Fruit fly (Drosophila melanogaster): ENCODE results near the gene Scsalpha1.

The Scsalpha1 gene

dm6 chr3L:3797681-3798080 is 16.3 kb upstream of the Scsalpha1 start (continued):
- TF ChIP-seq CG8290 (GFP tag; optimal IDR thresholded peaks at IDR 0.05) (no peak), CG8290 (tag; optimal IDR thresholded peaks at IDR 0.05) (peak in 1 of 2 experiments; percentile 59), amos (GFP tag; IDR thresholded peaks at IDR 0.05; ENCODE audit: partially characterized antibody) (no peak), Meics (GFP tag; optimal IDR thresholded peaks at IDR 0.05) (no peak), CG10462 (GFP tag; optimal IDR thresholded peaks at IDR 0.05) (no peak), tx (GFP tag; optimal IDR thresholded peaks at IDR 0.05) (no peak), CG3726 (GFP tag; IDR thresholded peaks at IDR 0.05) (no peak), CG34422 (GFP tag; IDR thresholded peaks at IDR 0.05) (no peak), Dip3 (GFP tag; optimal IDR thresholded peaks at IDR 0.05) (no peak), maf-S (GFP tag; optimal IDR thresholded peaks at IDR 0.05) (no peak), inv (GFP tag; IDR thresholded peaks at IDR 0.05; ENCODE audit: partially characterized antibody) (no peak), CG6765 (GFP tag; optimal IDR thresholded peaks at IDR 0.05) (no peak), CG13624 (GFP tag; optimal IDR thresholded peaks at IDR 0.05) (no peak), CG15011 (GFP tag; optimal IDR thresholded peaks at IDR 0.05) (no peak), Rfx (GFP tag; IDR thresholded peaks at IDR 0.05) (0 out of 2 replicates have a peak, but pooled peaks have one; percentile 12), otp (GFP tag; IDR thresholded peaks at IDR 0.05) (no peak), sisA (GFP tag; IDR thresholded peaks at IDR 0.05) (no peak), Abd-B (GFP tag; optimal IDR thresholded peaks at IDR 0.05) (peak; percentile 9), seq (GFP tag; IDR thresholded peaks at IDR 0.05) (0 out of 2 replicates have a peak, but pooled peaks have one; percentile 25), CG18599 (GFP tag; optimal IDR thresholded peaks at IDR 0.05) (peak; percentile 3), p53 (GFP tag; optimal IDR thresholded peaks at IDR 0.05) (no peak), H15 (GFP tag; IDR thresholded peaks at IDR 0.05) (no peak), Dp (GFP tag; optimal IDR thresholded peaks at IDR 0.05) (no peak), vvl (GFP tag; IDR thresholded peaks at IDR 0.05) (peak; percentile 45; the same call in 1 of the 2 replicates), aop (GFP tag; IDR thresholded peaks at IDR 0.05) (no peak), CG11504 (tag; optimal IDR thresholded peaks at IDR 0.05) (peak; percentile 11), CG10267 (tag; optimal IDR thresholded peaks at IDR 0.05) (no peak), NfI (GFP tag; optimal IDR thresholded peaks at IDR 0.05) (peak; percentile 18), gem (tag; optimal IDR thresholded peaks at IDR 0.05) (peak; percentile 22), Mrtf (GFP tag; IDR thresholded peaks at IDR 0.05) (no peak), D19B (GFP tag; optimal IDR thresholded peaks at IDR 0.05) (no peak), CG8359 (GFP tag; optimal IDR thresholded peaks at IDR 0.05; ENCODE audit: borderline replicate concordance) (no peak), zen (tag; optimal IDR thresholded peaks at IDR 0.05) (no peak), Eip74EF (GFP tag; optimal IDR thresholded peaks at IDR 0.05) (no peak), pfk (GFP tag; optimal IDR thresholded peaks at IDR 0.05) (no peak), ewg (GFP tag; optimal IDR thresholded peaks at IDR 0.05) (peak; percentile 2), salm (tag; optimal IDR thresholded peaks at IDR 0.05) (no peak), unc-4 (GFP tag; IDR thresholded peaks at IDR 0.05; ENCODE audit: partially characterized antibody) (no peak), odd (GFP tag; optimal IDR thresholded peaks at IDR 0.05) (no peak), HLH3B (GFP tag; IDR thresholded peaks at IDR 0.05) (no peak), Lpt (GFP tag; optimal IDR thresholded peaks at IDR 0.05) (no peak), Ets65A (GFP tag) (peak; percentile 91), CG10654 (GFP tag; optimal IDR thresholded peaks at IDR 0.05) (no peak), ci (GFP tag; IDR thresholded peaks at IDR 0.05) (0 out of 3 replicates have a peak, but pooled peaks have one; percentile 40), CG6791 (GFP tag; IDR thresholded peaks at IDR 0.05; ENCODE audit: partially characterized antibody) (no peak), Sox102F (GFP tag; optimal IDR thresholded peaks at IDR 0.05) (peak; percentile 37), Hr51 (GFP tag; optimal IDR thresholded peaks at IDR 0.05) (peak in 1 of 2 experiments; percentile 15), CG3838 (GFP tag; optimal IDR thresholded peaks at IDR 0.05) (no peak), NC2β (GFP tag; optimal IDR thresholded peaks at IDR 0.05) (no peak), psq (GFP tag; optimal IDR thresholded peaks at IDR 0.05) (no peak), dm (GFP tag; optimal IDR thresholded peaks at IDR 0.05) (no peak)

Data from whole organism, embryonic.